Worm (Caenorhabditis elegans) whole organism, late embryonic: Measurements from ENCODE around the gene romo-1.

ENCODE experiments used
- C08G9.2 ChIP-seq: sonication (generic microtip); optimal IDR thresholded peaks from 2 replicates; lab custom pipeline; 2016; ENCODE audit warnings: mild to moderate bottlenecking, missing genetic modification characterization, moderate library complexity, missing compliant biosample characterization
- F13H6.1 ChIP-seq: sonication (generic microtip); optimal IDR thresholded peaks from 2 replicates; lab custom pipeline; 2016; ENCODE audit warnings: missing genetic modification characterization, missing compliant biosample characterization
- K02D7.2 ChIP-seq: sonication (generic microtip); optimal IDR thresholded peaks from 2 replicates; lab custom pipeline; 2017; ENCODE audit warnings: mild to moderate bottlenecking, missing genetic modification characterization, missing compliant biosample characterization
- T23F11.4 ChIP-seq: fragments of 200-800 bp; sonication (Bioruptor generic); optimal IDR thresholded peaks from 2 replicates; lab custom pipeline; 2018; ENCODE audit warnings: mild to moderate bottlenecking, missing genetic modification characterization, missing compliant biosample characterization
- Y22D7AL.16 ChIP-seq: sonication (generic microtip); optimal IDR thresholded peaks from 2 replicates; lab custom pipeline; 2016; ENCODE audit warnings: missing genetic modification characterization, missing compliant biosample characterization
- ahr-1 ChIP-seq: sonication (generic microtip); optimal IDR thresholded peaks from 2 replicates; lab custom pipeline; 2016; ENCODE audit warnings: missing genetic modification characterization, missing compliant biosample characterization
- ceh-22 ChIP-seq: sonication (generic microtip); optimal IDR thresholded peaks from 2 replicates; lab custom pipeline; 2017; ENCODE audit warnings: missing biosample characterization, missing genetic modification characterization
- ceh-24 ChIP-seq: sonication (generic microtip); optimal IDR thresholded peaks from 2 replicates; lab custom pipeline; 2016; ENCODE audit warnings: mild to moderate bottlenecking, missing genetic modification characterization, missing compliant biosample characterization
- ceh-30 ChIP-seq: fragments of 150-350 bp; optimal IDR thresholded peaks from 2 replicates; lab custom pipeline; 2014; ENCODE audit warnings: missing biosample characterization, missing genetic modification characterization
- ceh-31 ChIP-seq: sonication (generic microtip); optimal IDR thresholded peaks from 2 replicates; lab custom pipeline; 2016; ENCODE audit warnings: missing genetic modification characterization, missing compliant biosample characterization
- ceh-9 ChIP-seq: sonication (generic microtip); optimal IDR thresholded peaks from 2 replicates; lab custom pipeline; 2016; ENCODE audit warnings: mild to moderate bottlenecking, missing genetic modification characterization, inconsistent platforms, missing compliant biosample characterization
- che-1 ChIP-seq: sonication (generic microtip); optimal IDR thresholded peaks from 2 replicates; lab custom pipeline; 2016; ENCODE audit warnings: mild to moderate bottlenecking, missing genetic modification characterization, missing compliant biosample characterization
- elt-2 ChIP-seq: sonication (generic microtip); optimal IDR thresholded peaks from 2 replicates; lab custom pipeline; 2016; ENCODE audit warnings: missing genetic modification reagents, missing genetic modification characterization, missing compliant biosample characterization
- elt-4 ChIP-seq: sonication (generic microtip); optimal IDR thresholded peaks from 2 replicates; lab custom pipeline; 2016; ENCODE audit warnings: missing genetic modification characterization, missing compliant biosample characterization
- fkh-10 ChIP-seq: fragments of 150-350 bp; optimal IDR thresholded peaks from 2 replicates; lab custom pipeline; 2014; ENCODE audit warnings: missing biosample characterization, missing genetic modification reagents, missing genetic modification characterization
- fkh-6 ChIP-seq: sonication (generic microtip); optimal IDR thresholded peaks from 2 replicates; lab custom pipeline; 2016; ENCODE audit warnings: missing genetic modification characterization, missing compliant biosample characterization
- hlh-13 ChIP-seq: fragments of 200-800 bp; sonication (Bioruptor generic); optimal IDR thresholded peaks from 2 replicates; lab custom pipeline; 2018; ENCODE audit warnings: mild to moderate bottlenecking, missing genetic modification characterization, missing compliant biosample characterization
- hlh-30 ChIP-seq: sonication (generic microtip); optimal IDR thresholded peaks from 2 replicates; lab custom pipeline; 2017; ENCODE audit warnings: antibody characterized with exemption, missing genetic modification characterization, missing compliant biosample characterization; ENCODE audit not compliant: insufficient read depth
- hlh-6 ChIP-seq: sonication (generic microtip); optimal IDR thresholded peaks from 2 replicates; lab custom pipeline; 2016; ENCODE audit warnings: missing genotype, missing genetic modification characterization, missing compliant biosample characterization
- lin-11 ChIP-seq: fragments of 200-800 bp; sonication (Bioruptor generic); optimal IDR thresholded peaks from 2 replicates; lab custom pipeline; 2018; ENCODE audit warnings: mild to moderate bottlenecking, missing genetic modification characterization, missing compliant biosample characterization
- madf-2 ChIP-seq: sonication (generic microtip); optimal IDR thresholded peaks from 2 replicates; lab custom pipeline; 2017; ENCODE audit warnings: missing genetic modification characterization, missing compliant biosample characterization
- mec-3 ChIP-seq: sonication (generic microtip); optimal IDR thresholded peaks from 2 replicates; lab custom pipeline; 2016; ENCODE audit warnings: borderline replicate concordance, missing genetic modification characterization, missing compliant biosample characterization
- nhr-232 ChIP-seq: sonication (generic microtip); optimal IDR thresholded peaks from 2 replicates; lab custom pipeline; 2016; ENCODE audit warnings: missing genetic modification characterization, missing compliant biosample characterization
- odd-2 ChIP-seq: sonication (generic microtip); optimal IDR thresholded peaks from 2 replicates; lab custom pipeline; 2017; ENCODE audit warnings: antibody characterized with exemption, mild to moderate bottlenecking, missing genetic modification characterization, missing compliant biosample characterization
- pat-9 ChIP-seq: fragments of 200-800 bp; sonication (Bioruptor generic); optimal IDR thresholded peaks from 2 replicates; lab custom pipeline; 2018; ENCODE audit warnings: mild to moderate bottlenecking, missing genetic modification characterization, moderate library complexity, missing compliant biosample characterization
- pha-2 ChIP-seq: sonication (generic microtip); optimal IDR thresholded peaks from 2 replicates; lab custom pipeline; 2017; ENCODE audit warnings: mild to moderate bottlenecking, missing genetic modification characterization, missing compliant biosample characterization
- pha-4 ChIP-seq: fragments of 150-350 bp; optimal IDR thresholded peaks from 2 replicates; lab custom pipeline; 2018; ENCODE audit warnings: missing biosample characterization, missing genetic modification reagents, missing genetic modification characterization
- pqm-1 ChIP-seq: sonication (generic microtip); optimal IDR thresholded peaks from 2 replicates; lab custom pipeline; 2016; ENCODE audit warnings: missing genetic modification characterization, missing compliant biosample characterization
- ref-2 ChIP-seq: sonication (generic microtip); optimal IDR thresholded peaks from 2 replicates; lab custom pipeline; 2016; ENCODE audit warnings: missing genetic modification characterization, missing compliant biosample characterization
- sdc-2 ChIP-seq: sonication (generic microtip); optimal IDR thresholded peaks from 2 replicates; lab custom pipeline; 2016; ENCODE audit warnings: missing genotype, missing genetic modification characterization, missing compliant biosample characterization
- syd-9 ChIP-seq: sonication (generic microtip); optimal IDR thresholded peaks from 2 replicates; lab custom pipeline; 2016; ENCODE audit warnings: mild to moderate bottlenecking, missing genetic modification characterization, moderate library complexity, missing compliant biosample characterization
- tbx-2 ChIP-seq: sonication (generic microtip); optimal IDR thresholded peaks from 2 replicates; lab custom pipeline; 2016; ENCODE audit warnings: missing genetic modification characterization, missing compliant biosample characterization
- ttx-3 ChIP-seq: sonication (generic microtip); optimal IDR thresholded peaks from 2 replicates; lab custom pipeline; 2016; ENCODE audit warnings: missing genetic modification reagents, missing genetic modification characterization, missing compliant biosample characterization
- unc-55 ChIP-seq: sonication (generic microtip); optimal IDR thresholded peaks from 2 replicates; lab custom pipeline; 2017; ENCODE audit warnings: missing biosample characterization, missing genetic modification reagents, missing genetic modification characterization
- unc-86 ChIP-seq: sonication (generic microtip); optimal IDR thresholded peaks from 2 replicates; lab custom pipeline; 2016; ENCODE audit warnings: missing genetic modification characterization, missing compliant biosample characterization
- ztf-16 ChIP-seq: sonication (generic microtip); optimal IDR thresholded peaks from 2 replicates; lab custom pipeline; 2017; ENCODE audit warnings: missing genetic modification characterization, missing compliant biosample characterization

romo-1 gene

DNA sequence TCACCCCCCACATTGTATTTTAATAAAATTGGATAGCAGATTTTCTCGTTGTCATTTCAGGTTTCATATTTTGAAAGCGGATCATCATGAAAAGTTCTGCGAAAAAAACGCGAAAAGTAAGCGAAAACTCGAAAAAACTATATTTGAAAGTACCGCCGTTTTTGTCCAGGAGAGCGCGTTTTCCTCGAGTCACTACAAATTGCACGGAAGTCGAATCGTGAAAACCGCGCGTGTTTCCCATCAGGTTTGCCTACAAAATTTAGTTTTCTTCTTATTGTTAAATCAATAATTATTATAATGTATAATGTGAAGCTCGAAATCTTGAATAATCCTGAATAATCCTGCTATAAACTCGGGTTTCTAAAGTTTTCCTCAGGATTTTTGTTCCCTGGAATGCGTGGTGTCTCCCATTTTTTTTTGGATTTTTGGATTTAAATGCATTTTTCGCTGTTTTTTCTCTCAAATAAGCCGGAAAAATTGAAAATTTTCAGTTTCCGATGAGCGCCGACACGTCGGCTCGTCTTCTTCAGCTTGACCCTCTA is 38.0 kb downstream of the romo-1 start, which contains the start of gene btf-1 (continued):
- peak; percentile 3 for TF ChIP-seq T23F11.4 (GFP tag; lab: Kevin White, UChicago)
- no peak for TF ChIP-seq ceh-30 (tag; lab: Kevin White, UChicago)
- no peak for TF ChIP-seq lin-11 (tag; lab: Kevin White, UChicago)
- no peak for TF ChIP-seq hlh-6
- TF ChIP-seq ceh-24: no peak
- no peak for TF ChIP-seq Y22D7AL.16 (tag; lab: Kevin White, UChicago)
- peak; percentile 82 for TF ChIP-seq ref-2
- no peak for TF ChIP-seq odd-2 (tag; lab: Kevin White, UChicago)
- peak; percentile 34 for TF ChIP-seq ttx-3 (tag; lab: Kevin White, UChicago)
- TF ChIP-seq pha-2: peak; percentile 25
- no peak for TF ChIP-seq che-1 (tag; lab: Kevin White, UChicago)
- TF ChIP-seq unc-86 (tag; lab: Kevin White, UChicago): peak; percentile 73
- no peak for TF ChIP-seq elt-4 (tag; lab: Kevin White, UChicago)
- TF ChIP-seq pat-9 (tag; lab: Kevin White, UChicago): peak; percentile 7
- TF ChIP-seq ztf-16 (tag; lab: Kevin White, UChicago): peak; percentile 71
- no peak for TF ChIP-seq hlh-13
- TF ChIP-seq fkh-6 (tag; lab: Kevin White, UChicago): peak; percentile 10
- peak; percentile 93 for TF ChIP-seq ceh-31 (tag; lab: Kevin White, UChicago)
- no peak for TF ChIP-seq K02D7.2
- peak; percentile 78 for TF ChIP-seq pqm-1 (tag; lab: Kevin White, UChicago)
- peak; percentile 80 for TF ChIP-seq ahr-1 (tag; lab: Kevin White, UChicago)
- TF ChIP-seq fkh-10 (GFP tag; lab: Kevin White, UChicago): no peak
- no peak for TF ChIP-seq mec-3
- no peak for TF ChIP-seq sdc-2 (tag; lab: Kevin White, UChicago)

DNA sequence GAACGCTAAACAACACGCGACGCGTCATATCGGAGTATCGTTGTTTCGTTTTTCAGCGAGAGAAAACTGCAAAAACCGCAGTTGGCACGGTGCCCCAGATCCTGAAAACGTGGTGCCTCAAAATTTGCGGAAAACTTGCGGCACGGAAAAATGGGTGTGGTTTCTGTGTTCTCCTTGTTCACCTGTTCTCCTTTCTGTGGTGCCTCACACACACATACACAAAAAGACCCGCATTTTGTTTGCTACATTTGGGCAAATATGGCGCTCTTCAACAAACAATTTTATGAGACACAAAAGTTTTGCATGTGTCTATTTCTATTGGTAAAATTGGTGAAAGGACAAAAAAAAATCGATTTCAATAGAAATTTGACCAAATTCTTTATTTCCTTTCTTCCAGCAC is 38.9 kb downstream of the romo-1 start:
- TF ChIP-seq ceh-31 (tag; lab: Kevin White, UChicago) (peak; percentile 35), tbx-2 (tag; lab: Kevin White, UChicago) (peak; percentile 40), C08G9.2 (no peak), fkh-10 (GFP tag; lab: Kevin White, UChicago) (no peak)

DNA sequence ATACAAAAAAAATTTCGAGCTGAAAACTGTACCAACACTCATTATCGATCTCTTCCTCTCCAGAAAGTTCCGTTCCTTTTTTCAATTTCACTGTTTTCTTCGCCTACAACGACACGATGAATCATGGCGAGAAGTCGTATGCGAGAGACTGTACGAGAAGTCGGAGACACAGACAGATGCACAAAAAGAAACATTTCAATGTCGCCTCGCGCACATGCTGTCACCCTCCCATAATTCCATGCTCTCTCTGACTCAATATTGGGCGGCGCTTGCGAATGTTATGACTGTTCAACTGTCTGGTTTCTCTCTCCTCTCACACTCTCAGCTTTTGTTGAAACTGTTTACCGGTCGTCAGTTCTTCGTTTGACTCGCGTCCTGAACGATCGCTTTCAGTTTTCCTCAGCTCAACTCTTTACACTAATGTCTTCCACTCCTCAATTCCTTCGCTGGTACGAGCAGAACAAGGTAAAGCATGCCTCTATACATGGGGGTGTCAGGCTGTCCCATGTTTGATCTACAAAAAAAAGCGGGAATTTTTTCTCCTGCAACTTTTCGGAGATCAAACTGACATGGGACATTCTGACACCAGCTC is 40.9 kb downstream of the romo-1 start:
- TF ChIP-seq ceh-9 (tag; lab: Kevin White, UChicago): no peak
- TF ChIP-seq unc-55 (GFP tag; lab: Kevin White, UChicago): no peak
- no peak for TF ChIP-seq hlh-13
- TF ChIP-seq ceh-22 (tag; lab: Kevin White, UChicago): no peak
- TF ChIP-seq pha-4 (tag; lab: Kevin White, UChicago): no peak
- no peak for TF ChIP-seq ref-2
- TF ChIP-seq pat-9 (tag; lab: Kevin White, UChicago): no peak
- no peak for TF ChIP-seq unc-86 (tag; lab: Kevin White, UChicago)
- TF ChIP-seq nhr-232 (tag; lab: Kevin White, UChicago): no peak
- TF ChIP-seq elt-2 (tag; lab: Kevin White, UChicago): no peak
- no peak for TF ChIP-seq pha-2
- no peak for TF ChIP-seq madf-2 (tag; lab: Kevin White, UChicago)
- no peak for TF ChIP-seq F13H6.1
- TF ChIP-seq hlh-30 (tag; lab: Kevin White, UChicago): no peak
- no peak for TF ChIP-seq syd-9 (tag; lab: Kevin White, UChicago)
- TF ChIP-seq Y22D7AL.16 (tag; lab: Kevin White, UChicago): no peak
- no peak for TF ChIP-seq T23F11.4 (GFP tag; lab: Kevin White, UChicago)
- no peak for TF ChIP-seq pqm-1 (tag; lab: Kevin White, UChicago)
